Worm (Caenorhabditis elegans) whole organism, late embryonic: ENCODE results near the gene pals-27.

ENCODE experiments used
- K09A11.1 ChIP-seq: sonication (generic microtip); optimal IDR thresholded peaks from 2 replicates; lab custom pipeline; 2017; ENCODE audit warnings: antibody characterized with exemption, mild to moderate bottlenecking, missing genetic modification characterization, missing compliant biosample characterization; ENCODE audit not compliant: insufficient read depth
- ama-1 ChIP-seq: fragments of 150-350 bp; optimal IDR thresholded peaks from 2 replicates; lab custom pipeline; 2014
- dmd-4 ChIP-seq: sonication (generic microtip); optimal IDR thresholded peaks from 2 replicates; lab custom pipeline; 2016; ENCODE audit warnings: borderline replicate concordance, missing genetic modification characterization, missing compliant biosample characterization
- elt-2 ChIP-seq: sonication (generic microtip); optimal IDR thresholded peaks from 2 replicates; lab custom pipeline; 2016; ENCODE audit warnings: missing genetic modification reagents, missing genetic modification characterization, missing compliant biosample characterization
- hlh-15 ChIP-seq: sonication (generic microtip); optimal IDR thresholded peaks from 2 replicates; lab custom pipeline; 2016; ENCODE audit warnings: missing genetic modification characterization, missing compliant biosample characterization
- hlh-6 ChIP-seq: sonication (generic microtip); optimal IDR thresholded peaks from 2 replicates; lab custom pipeline; 2016; ENCODE audit warnings: missing genotype, missing genetic modification characterization, missing compliant biosample characterization
- nfya-1 ChIP-seq: sonication (generic microtip); optimal IDR thresholded peaks from 2 replicates; lab custom pipeline; 2017; ENCODE audit warnings: missing genetic modification characterization, mild to moderate bottlenecking, missing compliant biosample characterization, antibody characterized with exemption, moderate library complexity
- pat-9 ChIP-seq: fragments of 200-800 bp; sonication (Bioruptor generic); optimal IDR thresholded peaks from 2 replicates; lab custom pipeline; 2018; ENCODE audit warnings: mild to moderate bottlenecking, missing genetic modification characterization, moderate library complexity, missing compliant biosample characterization
- pha-4 ChIP-seq: fragments of 150-350 bp; optimal IDR thresholded peaks from 2 replicates; lab custom pipeline; 2018; ENCODE audit warnings: missing biosample characterization, missing genetic modification reagents, missing genetic modification characterization
- pqm-1 ChIP-seq: sonication (generic microtip); optimal IDR thresholded peaks from 2 replicates; lab custom pipeline; 2016; ENCODE audit warnings: missing genetic modification characterization, missing compliant biosample characterization
- tbx-7 ChIP-seq: sonication (generic microtip); optimal IDR thresholded peaks from 2 replicates; lab custom pipeline; 2016; ENCODE audit warnings: missing genotype, missing genetic modification characterization, missing compliant biosample characterization
- unc-55 ChIP-seq: sonication (generic microtip); optimal IDR thresholded peaks from 2 replicates; lab custom pipeline; 2017; ENCODE audit warnings: missing biosample characterization, missing genetic modification reagents, missing genetic modification characterization
- unc-86 ChIP-seq: sonication (generic microtip); optimal IDR thresholded peaks from 2 replicates; lab custom pipeline; 2016; ENCODE audit warnings: missing genetic modification characterization, missing compliant biosample characterization

DNA sequence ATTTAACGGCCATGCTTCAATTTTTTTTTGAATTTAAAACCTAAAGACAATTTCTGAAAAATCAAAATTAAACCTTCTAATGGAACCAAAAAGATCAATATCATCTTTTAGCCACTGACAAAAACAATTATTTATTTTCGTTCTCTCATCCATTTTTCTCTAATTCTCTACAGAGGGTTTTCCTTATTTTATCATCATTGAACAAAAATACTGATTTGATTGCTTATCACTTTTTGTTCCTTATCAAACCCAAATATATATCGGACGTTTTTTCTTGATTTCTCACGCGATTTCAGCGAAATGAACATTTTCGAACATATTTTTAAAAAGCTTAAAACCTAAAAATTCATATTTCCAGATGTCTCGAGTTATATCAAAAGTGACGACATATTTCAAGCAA, 31.7 kb downstream of the pals-27 start, which contains the start of gene mpc-1:
- TF ChIP-seq ama-1 (lab: Kevin White, UChicago), result no peak
- no peak for TF ChIP-seq unc-55 (GFP tag; lab: Kevin White, UChicago)
- TF ChIP-seq pqm-1, result no peak
- TF ChIP-seq tbx-7 (tag; lab: Kevin White, UChicago), result no peak
- no peak for TF ChIP-seq pha-4
- no peak for TF ChIP-seq dmd-4
- TF ChIP-seq nfya-1 (tag; lab: Kevin White, UChicago), result no peak
- peak; percentile 90 for TF ChIP-seq elt-2 (tag; lab: Kevin White, UChicago)
- TF ChIP-seq hlh-6 (tag; lab: Kevin White, UChicago), result no peak
- no peak for TF ChIP-seq unc-86 (tag; lab: Kevin White, UChicago)
- no peak for TF ChIP-seq pat-9 (tag; lab: Kevin White, UChicago)
- no peak for TF ChIP-seq hlh-15 (tag; lab: Kevin White, UChicago)
- no peak for TF ChIP-seq K09A11.1 (tag; lab: Kevin White, UChicago)
